Worm (Caenorhabditis elegans): Measurements from ENCODE around the gene ttr-53.

The ttr-53 gene

ce11 chrIV:10176252-10176730 lies 18.5 kb downstream of the ttr-53 start, which contains the start of gene rack-1:
rack-1 (plus strand) TSS chrIV:10176680.
- TF ChIP-seq tra-4 (tag; optimal IDR thresholded peaks at IDR 0.05): no peak
- TF ChIP-seq tbx-11 (GFP tag; IDR thresholded peaks at IDR 0.05): no peak
- TF ChIP-seq ceh-36 (tag; optimal IDR thresholded peaks at IDR 0.05): no peak
- no peak for TF ChIP-seq hmbx-1 (tag; optimal IDR thresholded peaks at IDR 0.05)
- TF ChIP-seq aly-1 (tag; optimal IDR thresholded peaks at IDR 0.05): no peak
- no peak for TF ChIP-seq sea-1 (GFP tag; conservative IDR thresholded peaks at IDR 0.05)
- TF ChIP-seq B0310.2 (tag; optimal IDR thresholded peaks at IDR 0.05): no peak
- no peak for TF ChIP-seq flt-1 (GFP tag; IDR thresholded peaks at IDR 0.05)
- no peak for TF ChIP-seq pes-1 (GFP tag; IDR thresholded peaks at IDR 0.05)
- TF ChIP-seq scrt-1 (GFP tag; IDR thresholded peaks at IDR 0.05): no peak
- no peak for TF ChIP-seq tbx-37 (GFP tag; conservative IDR thresholded peaks at IDR 0.05)
- TF ChIP-seq ceh-13 (GFP tag; optimal IDR thresholded peaks at IDR 0.05): no peak
- TF ChIP-seq ets-7 (tag; optimal IDR thresholded peaks at IDR 0.05): no peak
- no peak for TF ChIP-seq F13C5.2 (tag; optimal IDR thresholded peaks at IDR 0.05)

- TF ChIP-seq tbx-37 (GFP tag; conservative IDR thresholded peaks at IDR 0.05): no peak
- TF ChIP-seq pes-1 (GFP tag; IDR thresholded peaks at IDR 0.05): no peak
- TF ChIP-seq tra-4 (tag; optimal IDR thresholded peaks at IDR 0.05): no peak
- no peak for TF ChIP-seq flt-1 (GFP tag; IDR thresholded peaks at IDR 0.05)
- TF ChIP-seq B0310.2 (tag; optimal IDR thresholded peaks at IDR 0.05): no peak
- TF ChIP-seq hnd-1 (tag; optimal IDR thresholded peaks at IDR 0.05): no peak
- no peak for TF ChIP-seq sea-1 (GFP tag; conservative IDR thresholded peaks at IDR 0.05)
- no peak for TF ChIP-seq ama-1 (optimal IDR thresholded peaks at IDR 0.05)
- TF ChIP-seq ceh-36 (tag; optimal IDR thresholded peaks at IDR 0.05): no peak
- no peak for TF ChIP-seq ceh-13 (GFP tag; optimal IDR thresholded peaks at IDR 0.05)
- TF ChIP-seq hmbx-1 (tag; optimal IDR thresholded peaks at IDR 0.05): no peak
- TF ChIP-seq tbx-11 (GFP tag; IDR thresholded peaks at IDR 0.05): no peak
- no peak for TF ChIP-seq ets-7 (tag; optimal IDR thresholded peaks at IDR 0.05)
- no peak for TF ChIP-seq F13C5.2 (tag; optimal IDR thresholded peaks at IDR 0.05)
These were observed 19.9 kb downstream of the ttr-53 start, which contains the start of gene mspn-1 for ce11 chrIV:10177779-10178178. mspn-1 (plus strand) TSS chrIV:10177968.

- TF ChIP-seq sea-1 (GFP tag; conservative IDR thresholded peaks at IDR 0.05) (no peak), F13C5.2 (tag; optimal IDR thresholded peaks at IDR 0.05) (no peak), ceh-36 (tag; optimal IDR thresholded peaks at IDR 0.05) (no peak), pes-1 (GFP tag; IDR thresholded peaks at IDR 0.05) (no peak), tra-4 (tag; optimal IDR thresholded peaks at IDR 0.05) (no peak)
These were observed 22.4 kb downstream of the ttr-53 start, which contains the start of gene gta-1 for ce11 chrIV:10180133-10180749. gta-1 (plus strand) TSS chrIV:10180660.

ce11 chrIV:10188505-10188904 lies 30.7 kb downstream of the ttr-53 start:
- TF ChIP-seq tbx-37 (GFP tag; conservative IDR thresholded peaks at IDR 0.05): no peak
- no peak for TF ChIP-seq ets-7 (tag; optimal IDR thresholded peaks at IDR 0.05)
- TF ChIP-seq sea-1 (GFP tag; conservative IDR thresholded peaks at IDR 0.05): no peak
- TF ChIP-seq hmbx-1 (tag; optimal IDR thresholded peaks at IDR 0.05): no peak
- TF ChIP-seq scrt-1 (GFP tag; IDR thresholded peaks at IDR 0.05): no peak
- TF ChIP-seq hnd-1 (tag; optimal IDR thresholded peaks at IDR 0.05): no peak
- no peak for TF ChIP-seq hmg-4 (GFP tag; optimal IDR thresholded peaks at IDR 0.05)
- TF ChIP-seq pes-1 (GFP tag; IDR thresholded peaks at IDR 0.05): no peak
- no peak for TF ChIP-seq ceh-13 (GFP tag; optimal IDR thresholded peaks at IDR 0.05)
- no peak for TF ChIP-seq ceh-36 (tag; optimal IDR thresholded peaks at IDR 0.05)
- no peak for TF ChIP-seq flt-1 (GFP tag; IDR thresholded peaks at IDR 0.05)
- no peak for TF ChIP-seq B0310.2 (tag; optimal IDR thresholded peaks at IDR 0.05)
- no peak for TF ChIP-seq ama-1 (optimal IDR thresholded peaks at IDR 0.05)
- no peak for TF ChIP-seq F13C5.2 (tag; optimal IDR thresholded peaks at IDR 0.05)
- TF ChIP-seq tbx-11 (GFP tag; IDR thresholded peaks at IDR 0.05): no peak
- no peak for TF ChIP-seq tra-4 (tag; optimal IDR thresholded peaks at IDR 0.05)
- no peak for TF ChIP-seq aly-1 (tag; optimal IDR thresholded peaks at IDR 0.05)

- TF ChIP-seq ama-1 (optimal IDR thresholded peaks at IDR 0.05) (no peak), tbx-37 (GFP tag; conservative IDR thresholded peaks at IDR 0.05) (no peak), sea-1 (GFP tag; conservative IDR thresholded peaks at IDR 0.05) (no peak), aly-1 (tag; optimal IDR thresholded peaks at IDR 0.05) (no peak), ets-7 (tag; optimal IDR thresholded peaks at IDR 0.05) (no peak), hmbx-1 (tag; optimal IDR thresholded peaks at IDR 0.05) (no peak), tbx-11 (GFP tag; IDR thresholded peaks at IDR 0.05) (no peak), flt-1 (GFP tag; IDR thresholded peaks at IDR 0.05) (no peak), ceh-13 (GFP tag; optimal IDR thresholded peaks at IDR 0.05) (no peak), B0310.2 (tag; optimal IDR thresholded peaks at IDR 0.05) (no peak), ceh-36 (tag; optimal IDR thresholded peaks at IDR 0.05) (no peak)
These were observed 32.7 kb downstream of the ttr-53 start for ce11 chrIV:10190586-10190985.

ce11 chrIV:10191498-10191897 lies 33.7 kb downstream of the ttr-53 start:
- TF ChIP-seq F13C5.2 (tag; optimal IDR thresholded peaks at IDR 0.05) (no peak), tra-4 (tag; optimal IDR thresholded peaks at IDR 0.05) (no peak), tbx-11 (GFP tag; IDR thresholded peaks at IDR 0.05) (no peak), hnd-1 (tag; optimal IDR thresholded peaks at IDR 0.05) (no peak), tbx-37 (GFP tag; conservative IDR thresholded peaks at IDR 0.05) (no peak), ets-7 (tag; optimal IDR thresholded peaks at IDR 0.05) (no peak), pes-1 (GFP tag; IDR thresholded peaks at IDR 0.05) (no peak), flt-1 (GFP tag; IDR thresholded peaks at IDR 0.05) (no peak), scrt-1 (GFP tag; IDR thresholded peaks at IDR 0.05) (no peak), aly-1 (tag; optimal IDR thresholded peaks at IDR 0.05) (no peak), ceh-36 (tag; optimal IDR thresholded peaks at IDR 0.05) (no peak), hmbx-1 (tag; optimal IDR thresholded peaks at IDR 0.05) (no peak), sea-1 (GFP tag; conservative IDR thresholded peaks at IDR 0.05) (no peak)

- TF ChIP-seq F13C5.2 (tag; optimal IDR thresholded peaks at IDR 0.05) (no peak), ceh-36 (tag; optimal IDR thresholded peaks at IDR 0.05) (no peak), hnd-1 (tag; optimal IDR thresholded peaks at IDR 0.05) (no peak), aly-1 (tag; optimal IDR thresholded peaks at IDR 0.05) (no peak), scrt-1 (GFP tag; IDR thresholded peaks at IDR 0.05) (no peak), ceh-13 (GFP tag; optimal IDR thresholded peaks at IDR 0.05) (no peak), tbx-37 (GFP tag; conservative IDR thresholded peaks at IDR 0.05) (no peak), hmg-4 (GFP tag; optimal IDR thresholded peaks at IDR 0.05) (no peak)
These were observed 36.5 kb downstream of the ttr-53 start, which contains the start of gene ptrg-1 for ce11 chrIV:10194345-10194744. ptrg-1 (minus strand) TSS chrIV:10194445.
